Fruit fly (Drosophila melanogaster): Measurements from ENCODE around the gene nSyb.

The nSyb gene

dm6 chr3L:1644920-1645567 is 7.5 kb upstream of the nSyb start, which contains the start of the genes alphaCOP and CG13919 (continued):
- peak; percentile 91 for TF ChIP-seq Hand (GFP tag; optimal IDR thresholded peaks at IDR 0.05)
- TF ChIP-seq CG1233 (GFP tag; optimal IDR thresholded peaks at IDR 0.05), result peak; percentile 95
- peak; percentile 87 for TF ChIP-seq Gsc (GFP tag; IDR thresholded peaks at IDR 0.05)
- peak; percentile 98 for TF ChIP-seq CG10366 (GFP tag; IDR thresholded peaks at IDR 0.05)
- peak; percentile 89 for TF ChIP-seq CG31388 (GFP tag; optimal IDR thresholded peaks at IDR 0.05)
- TF ChIP-seq salm (tag; optimal IDR thresholded peaks at IDR 0.05), result peak; percentile 92
- peak; percentile 86 for TF ChIP-seq CG30020 (tag; optimal IDR thresholded peaks at IDR 0.05)
- TF ChIP-seq shn (GFP tag; optimal IDR thresholded peaks at IDR 0.05), result peak; percentile 84
- TF ChIP-seq CG17328 (GFP tag; IDR thresholded peaks at IDR 0.05), result peak; percentile 98
- peak; percentile 96 for TF ChIP-seq Fer3 (tag; optimal IDR thresholded peaks at IDR 0.05)
- peak in 1 of 2 experiments; percentile 65 for TF ChIP-seq insv (GFP tag; optimal IDR thresholded peaks at IDR 0.05)
- peak; percentile 95 for TF ChIP-seq CG17359 (tag; optimal IDR thresholded peaks at IDR 0.05)
- peak; percentile 98 for TF ChIP-seq az2 (GFP tag; optimal IDR thresholded peaks at IDR 0.05)
- peak; percentile 97 for TF ChIP-seq sob (GFP tag; IDR thresholded peaks at IDR 0.05)
- peak; percentile 99 for TF ChIP-seq CG2712 (tag; optimal IDR thresholded peaks at IDR 0.05)
- TF ChIP-seq CG5180 (GFP tag; optimal IDR thresholded peaks at IDR 0.05), result peak; percentile 71
- no peak for TF ChIP-seq hkb (optimal IDR thresholded peaks at IDR 0.05)
- TF ChIP-seq hkb (GFP tag; IDR thresholded peaks at IDR 0.05), result peak; percentile 94
- TF ChIP-seq fd3F (GFP tag; optimal IDR thresholded peaks at IDR 0.05), result peak; percentile 97
- peak; percentile 84 for TF ChIP-seq Dad (GFP tag; optimal IDR thresholded peaks at IDR 0.05)
- peak; percentile 75 for TF ChIP-seq NC2α (GFP tag; optimal IDR thresholded peaks at IDR 0.05)
- peak; percentile 97 for TF ChIP-seq CG13424 (tag; optimal IDR thresholded peaks at IDR 0.05)
- peak; percentile 92 for TF ChIP-seq Rx (GFP tag; IDR thresholded peaks at IDR 0.05)
- TF ChIP-seq CG1602 (GFP tag; optimal IDR thresholded peaks at IDR 0.05), result peak; percentile 98
- no peak for TF ChIP-seq sna (GFP tag; IDR thresholded peaks at IDR 0.05; ENCODE audit: partially characterized antibody)
- peak; percentile 88 for TF ChIP-seq sd (tag; optimal IDR thresholded peaks at IDR 0.05)
- TF ChIP-seq wek (GFP tag; optimal IDR thresholded peaks at IDR 0.05), result peak; percentile 70
- peak; percentile 83 for TF ChIP-seq stwl (tag; optimal IDR thresholded peaks at IDR 0.05)
- TF ChIP-seq ap (GFP tag; IDR thresholded peaks at IDR 0.05), result peak; percentile 97
- peak; percentile 95 for TF ChIP-seq Optix (GFP tag; IDR thresholded peaks at IDR 0.05)
- peak; percentile 98 for TF ChIP-seq CG14441 (GFP tag; IDR thresholded peaks at IDR 0.05)
- TF ChIP-seq Dek (tag; optimal IDR thresholded peaks at IDR 0.05), result peak; percentile 96
- peak; percentile 94 for TF ChIP-seq caup (GFP tag; optimal IDR thresholded peaks at IDR 0.05; ENCODE audit: severe bottlenecking)
- peak; percentile 98 for TF ChIP-seq otp (GFP tag; IDR thresholded peaks at IDR 0.05)
- TF ChIP-seq kah (GFP tag; optimal IDR thresholded peaks at IDR 0.05), result peak; percentile 83
- no peak for TF ChIP-seq vnd (GFP tag; IDR thresholded peaks at IDR 0.05; ENCODE audit: partially characterized antibody)
- peak; percentile 89 for TF ChIP-seq CG6765 (GFP tag; optimal IDR thresholded peaks at IDR 0.05)
- TF ChIP-seq CG1603 (tag; optimal IDR thresholded peaks at IDR 0.05), result peak; percentile 86
- TF ChIP-seq CG2120 (GFP tag; optimal IDR thresholded peaks at IDR 0.05), result peak; percentile 98
- TF ChIP-seq CG14965 (GFP tag; optimal IDR thresholded peaks at IDR 0.05; ENCODE audit: borderline replicate concordance), result peak; percentile 47
- TF ChIP-seq HLH3B (GFP tag; IDR thresholded peaks at IDR 0.05), result peak; percentile 95
- peak; percentile 56 for TF ChIP-seq CG4282 (GFP tag; optimal IDR thresholded peaks at IDR 0.05)
- TF ChIP-seq CG15514 (GFP tag; optimal IDR thresholded peaks at IDR 0.05), result peak; percentile 90
- TF ChIP-seq Sin3A (optimal IDR thresholded peaks at IDR 0.05), result peak; percentile 9
- peak; percentile 94 for TF ChIP-seq CG4854 (GFP tag; optimal IDR thresholded peaks at IDR 0.05)
- TF ChIP-seq Fer2 (tag; optimal IDR thresholded peaks at IDR 0.05), result peak; percentile 89
- peak; percentile 90 for TF ChIP-seq gcm2 (GFP tag; optimal IDR thresholded peaks at IDR 0.05)
- no peak for TF ChIP-seq fru (optimal IDR thresholded peaks at IDR 0.05)
- peak; percentile 23 for TF ChIP-seq Hr39 (optimal IDR thresholded peaks at IDR 0.05)
- peak; percentile 95 for TF ChIP-seq CG9215 (GFP tag; IDR thresholded peaks at IDR 0.05)
- TF ChIP-seq CG6813 (GFP tag; optimal IDR thresholded peaks at IDR 0.05), result peak; percentile 75
